Fruit fly (Drosophila melanogaster): ENCODE measurements around the gene Tpc1.

Tpc1 gene

DNA sequence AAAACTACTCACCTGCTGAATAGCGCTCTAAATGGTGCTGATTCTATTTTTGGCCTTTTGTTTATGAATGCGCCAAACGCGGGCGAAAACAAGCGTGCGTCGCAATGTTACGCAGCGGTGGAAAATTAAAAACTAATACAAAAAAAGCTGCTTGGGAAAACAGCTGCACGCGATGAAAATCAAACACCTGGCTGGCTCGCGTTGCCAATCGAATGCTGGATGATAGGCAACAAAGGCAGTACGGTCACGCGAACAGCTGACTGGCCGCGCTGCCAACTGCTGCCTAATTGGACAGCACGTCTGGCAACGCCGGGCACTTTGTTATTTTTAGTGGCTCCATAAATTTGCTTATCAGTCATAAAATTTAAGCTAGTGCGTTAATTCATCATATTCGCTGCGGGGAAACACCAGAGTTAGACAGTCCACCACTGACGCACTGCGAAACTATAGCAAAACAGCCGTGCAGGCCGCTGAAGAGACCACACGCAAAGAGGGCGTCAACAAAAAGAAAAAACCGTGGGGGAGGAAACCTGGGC is 13.5 kb downstream of the Tpc1 start, which contains the start of the genes SelR and Tsp86D:
SelR (minus strand) TSS at position 216 of the 536 bp plus-strand sequence.
Tsp86D (plus strand) TSS at position 282 of the 536 bp plus-strand sequence.
- peak; percentile 6 for TF ChIP-seq ovo (GFP tag; optimal IDR thresholded peaks at IDR 0.05)
- TF ChIP-seq toe (GFP tag; optimal IDR thresholded peaks at IDR 0.05): no peak
- TF ChIP-seq pad (GFP tag; optimal IDR thresholded peaks at IDR 0.05): peak; percentile 31
- no peak for TF ChIP-seq Crg-1 (GFP tag; optimal IDR thresholded peaks at IDR 0.05)
- no peak for TF ChIP-seq kay (GFP tag; ENCODE audit: borderline replicate concordance)
- TF ChIP-seq CG5204 (GFP tag; optimal IDR thresholded peaks at IDR 0.05): no peak
- TF ChIP-seq Mnt (GFP tag; optimal IDR thresholded peaks at IDR 0.05): peak; percentile 69
- TF ChIP-seq CG11617 (GFP tag; optimal IDR thresholded peaks at IDR 0.05): peak; percentile 61
- peak; percentile 53 for TF ChIP-seq CG7101 (tag; optimal IDR thresholded peaks at IDR 0.05)
- peak; percentile 50 for TF ChIP-seq CG14711 (tag; optimal IDR thresholded peaks at IDR 0.05)
- TF ChIP-seq CG1620 (GFP tag; optimal IDR thresholded peaks at IDR 0.05): peak; percentile 16
- TF ChIP-seq CG33017 (tag; optimal IDR thresholded peaks at IDR 0.05): peak; percentile 56
- no peak for TF ChIP-seq Hr96 (GFP tag; optimal IDR thresholded peaks at IDR 0.05)
- peak; percentile 54 for TF ChIP-seq CG12768 (GFP tag; optimal IDR thresholded peaks at IDR 0.05)
- TF ChIP-seq bab1 (GFP tag; optimal IDR thresholded peaks at IDR 0.05): peak; percentile 69
- TF ChIP-seq Clk (GFP tag; optimal IDR thresholded peaks at IDR 0.05): peak; percentile 37
- TF ChIP-seq cnc (optimal IDR thresholded peaks at IDR 0.05): no peak
- peak; percentile 90 for TF ChIP-seq tj (GFP tag; optimal IDR thresholded peaks at IDR 0.05)
- TF ChIP-seq cic (GFP tag; optimal IDR thresholded peaks at IDR 0.05): peak; percentile 83
- TF ChIP-seq CG7045 (GFP tag; optimal IDR thresholded peaks at IDR 0.05): peak; percentile 54

DNA sequence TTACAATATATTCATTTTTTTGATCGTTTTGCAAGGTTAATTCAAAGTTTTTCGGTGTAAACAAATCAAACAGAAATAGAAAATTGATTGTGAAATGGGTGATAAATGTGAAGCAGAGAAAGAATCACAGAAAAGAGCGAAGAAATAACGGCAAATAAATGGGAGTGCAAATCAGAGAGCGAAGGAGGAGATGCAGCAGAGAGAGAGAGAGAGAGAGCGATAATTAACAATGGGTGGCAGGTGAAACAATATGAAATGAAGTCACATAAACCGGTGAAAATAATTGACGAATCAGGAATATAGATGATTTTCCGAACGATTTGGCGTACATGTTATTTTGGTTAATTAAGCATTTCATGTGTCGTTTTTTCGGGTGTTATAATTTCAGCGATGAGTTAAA is 18.0 kb downstream of the Tpc1 start:
- TF ChIP-seq pad (GFP tag; optimal IDR thresholded peaks at IDR 0.05): no peak
- TF ChIP-seq CG5204 (GFP tag; optimal IDR thresholded peaks at IDR 0.05): no peak
- peak; percentile 41 for TF ChIP-seq ovo (GFP tag; optimal IDR thresholded peaks at IDR 0.05)
- TF ChIP-seq CG12768 (GFP tag; optimal IDR thresholded peaks at IDR 0.05): no peak
- no peak for TF ChIP-seq Hr96 (GFP tag; optimal IDR thresholded peaks at IDR 0.05)
- TF ChIP-seq cic (GFP tag; optimal IDR thresholded peaks at IDR 0.05): no peak
- TF ChIP-seq Clk (GFP tag; optimal IDR thresholded peaks at IDR 0.05): no peak
- TF ChIP-seq tj (GFP tag; optimal IDR thresholded peaks at IDR 0.05): no peak
- TF ChIP-seq bab1 (GFP tag; optimal IDR thresholded peaks at IDR 0.05): no peak

DNA sequence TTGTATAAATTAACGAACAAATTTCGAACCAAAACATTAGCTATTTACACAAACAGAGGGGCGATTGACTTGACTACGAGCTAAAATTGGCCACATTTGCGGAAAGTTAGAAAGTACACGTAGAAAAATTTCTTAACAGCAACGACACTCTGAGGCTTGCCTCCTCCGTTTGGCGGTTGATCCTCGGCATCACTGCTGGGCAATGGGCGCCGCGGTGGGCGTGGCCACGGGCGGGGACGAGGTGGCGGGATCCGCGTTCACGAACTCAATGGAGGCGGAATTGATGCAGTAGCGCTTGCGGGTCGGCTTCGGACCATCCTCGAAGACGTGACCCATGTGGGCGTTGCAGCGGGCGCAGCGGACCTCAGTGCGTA is 18.6 kb downstream of the Tpc1 start:
- TF ChIP-seq CG33017 (tag; optimal IDR thresholded peaks at IDR 0.05): peak; percentile 6
- TF ChIP-seq CG1620 (GFP tag; optimal IDR thresholded peaks at IDR 0.05): peak; percentile 10
- no peak for TF ChIP-seq toe (GFP tag; optimal IDR thresholded peaks at IDR 0.05)

DNA sequence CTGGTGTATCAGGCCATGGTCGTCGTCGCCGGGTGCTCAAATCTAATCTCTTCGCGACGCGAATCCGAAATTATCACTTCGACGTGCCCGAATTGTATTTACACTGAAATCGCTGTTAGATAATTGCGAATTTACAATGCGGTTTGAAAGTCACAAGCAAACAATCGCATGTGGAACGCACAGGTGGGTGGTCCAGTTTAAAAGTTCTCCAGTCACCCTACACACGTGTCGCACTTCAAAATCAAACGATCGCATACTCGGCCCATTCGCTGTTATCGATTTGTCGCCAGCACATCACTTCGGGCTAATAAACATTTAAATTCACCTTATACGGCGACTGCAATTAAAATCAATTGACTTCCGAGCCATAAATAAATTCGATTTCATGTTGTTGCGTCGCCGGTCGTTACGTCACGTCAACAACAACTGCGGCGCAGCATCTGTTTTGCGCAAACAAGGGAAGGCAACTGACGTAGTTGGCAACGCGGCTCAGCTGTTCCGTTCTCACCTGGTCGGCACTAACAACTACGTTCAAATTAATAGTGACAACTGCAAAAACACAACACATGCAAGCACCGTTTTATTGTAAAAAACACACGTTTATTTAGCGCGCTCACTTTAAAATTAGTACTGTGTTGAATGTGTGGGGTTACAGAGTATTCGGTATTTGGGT is 19.1 kb downstream of the Tpc1 start, which contains the start of gene CG6574:
CG6574 (minus strand) TSS at position 216 of the 673 bp plus-strand sequence.
- TF ChIP-seq bab1 (GFP tag; optimal IDR thresholded peaks at IDR 0.05) (peak; percentile 64), cic (GFP tag; optimal IDR thresholded peaks at IDR 0.05) (peak; percentile 87), CG1620 (GFP tag; optimal IDR thresholded peaks at IDR 0.05) (no peak), Clk (GFP tag; optimal IDR thresholded peaks at IDR 0.05) (peak; percentile 18), CG7101 (tag; optimal IDR thresholded peaks at IDR 0.05) (no peak), CG14711 (tag; optimal IDR thresholded peaks at IDR 0.05) (peak; percentile 5), CG11617 (GFP tag; optimal IDR thresholded peaks at IDR 0.05) (peak; percentile 54), cnc (optimal IDR thresholded peaks at IDR 0.05) (no peak), Mnt (GFP tag; optimal IDR thresholded peaks at IDR 0.05) (peak; percentile 90), CG12768 (GFP tag; optimal IDR thresholded peaks at IDR 0.05) (peak; percentile 44), toe (GFP tag; optimal IDR thresholded peaks at IDR 0.05) (no peak), CG33017 (tag; optimal IDR thresholded peaks at IDR 0.05) (no peak), CG7045 (GFP tag; optimal IDR thresholded peaks at IDR 0.05) (no peak), Crg-1 (GFP tag; optimal IDR thresholded peaks at IDR 0.05) (no peak)

dm6 chr3R:10859713-10860112 is 22.3 kb downstream of the Tpc1 start, which contains the start of gene CG14694:
CG14694 (minus strand) TSS chr3R:10859813.
- TF ChIP-seq cic (GFP tag; optimal IDR thresholded peaks at IDR 0.05) (no peak), Crg-1 (GFP tag; optimal IDR thresholded peaks at IDR 0.05) (no peak), CG11617 (GFP tag; optimal IDR thresholded peaks at IDR 0.05) (no peak), CG33017 (tag; optimal IDR thresholded peaks at IDR 0.05) (no peak), CG12768 (GFP tag; optimal IDR thresholded peaks at IDR 0.05) (no peak), cnc (optimal IDR thresholded peaks at IDR 0.05) (no peak)

DNA sequence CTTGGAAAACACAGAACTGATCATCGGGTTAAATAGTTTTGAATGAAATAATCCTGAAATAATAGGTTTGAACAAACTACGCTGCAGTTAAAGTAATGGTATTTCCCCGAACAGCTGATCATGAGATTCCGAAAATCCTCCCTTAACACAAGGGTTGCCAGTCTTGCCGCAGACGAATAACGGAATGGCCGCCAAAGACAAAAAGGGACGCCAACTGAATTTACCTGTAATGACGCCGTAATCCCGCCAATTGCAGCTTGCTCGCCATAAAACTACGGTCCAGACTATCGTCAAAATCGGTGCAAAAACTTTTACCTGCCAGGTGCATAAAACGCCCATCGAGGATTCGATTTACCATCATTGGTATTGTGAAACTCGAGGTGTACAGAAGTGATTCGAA is 25.4 kb downstream of the Tpc1 start, which contains the start of gene CG4570:
CG4570 (plus strand) TSS at position 190 of the 400 bp plus-strand sequence.
- no peak for TF ChIP-seq CG1620 (GFP tag; optimal IDR thresholded peaks at IDR 0.05)
- TF ChIP-seq bab1 (GFP tag; optimal IDR thresholded peaks at IDR 0.05): no peak
- peak; percentile 13 for TF ChIP-seq CG14711 (tag; optimal IDR thresholded peaks at IDR 0.05)
- no peak for TF ChIP-seq kay (GFP tag; ENCODE audit: borderline replicate concordance)
- peak; percentile 23 for TF ChIP-seq ovo (GFP tag; optimal IDR thresholded peaks at IDR 0.05)
- TF ChIP-seq tj (GFP tag; optimal IDR thresholded peaks at IDR 0.05): no peak
- TF ChIP-seq CG12768 (GFP tag; optimal IDR thresholded peaks at IDR 0.05): no peak
- no peak for TF ChIP-seq Crg-1 (GFP tag; optimal IDR thresholded peaks at IDR 0.05)
- no peak for TF ChIP-seq Hr96 (GFP tag; optimal IDR thresholded peaks at IDR 0.05)
- peak; percentile 11 for TF ChIP-seq pad (GFP tag; optimal IDR thresholded peaks at IDR 0.05)
- TF ChIP-seq cic (GFP tag; optimal IDR thresholded peaks at IDR 0.05): no peak
- no peak for TF ChIP-seq toe (GFP tag; optimal IDR thresholded peaks at IDR 0.05)
- no peak for TF ChIP-seq CG7045 (GFP tag; optimal IDR thresholded peaks at IDR 0.05)
- no peak for TF ChIP-seq cnc (optimal IDR thresholded peaks at IDR 0.05)

All from whole organism, adult.